Fruit fly (Drosophila melanogaster) whole organism: ENCODE results near the gene Thor.

Experiments used
- CG8478 ChIP-seq: fragments of >200 bp; optimal IDR thresholded peaks from 2 replicates; lab custom pipeline; 2018; ENCODE audit warnings: inconsistent platforms
- Dll ChIP-seq: fragments of >200 bp; optimal IDR thresholded peaks from 2 replicates; lab custom pipeline; 2017
- EcR ChIP-seq, 2 experiments: fragments of >200 bp; optimal IDR thresholded peaks; 2 replicates each; lab custom pipeline; 2017; ENCODE audit warnings: missing biosample characterization in 2 of 2, missing genetic modification characterization in 2 of 2, missing genetic modification reagents in 2 of 2
- pan ChIP-seq: fragments of >200 bp; optimal IDR thresholded peaks from 2 replicates; lab custom pipeline; 2017
- psq ChIP-seq: fragments of >200 bp; optimal IDR thresholded peaks from 2 replicates; lab custom pipeline; 2017
- usp ChIP-seq: fragments of >200 bp; optimal IDR thresholded peaks from 2 replicates; lab custom pipeline; 2017; ENCODE audit warnings: missing biosample characterization, missing genetic modification characterization, mixed read lengths

The Thor gene

dm6 chr2L:3478034-3478880, at the start of gene Thor:
Gene Thor, plus strand, starts transcription at chr2L:3478434.
- TF ChIP-seq EcR (GFP tag; optimal IDR thresholded peaks at IDR 0.05; lab: Kevin White, UChicago) (no peak), Dll (peak; percentile 75)

dm6 chr2L:3435086-3435485, 43.1 kb upstream of the Thor start:
- TF ChIP-seq CG8478 (no peak), EcR (GFP tag; optimal IDR thresholded peaks at IDR 0.05; lab: Kevin White, UChicago) (no peak), usp (no peak), psq (lab: Kevin White, UChicago) (no peak), pan (lab: Kevin White, UChicago) (no peak), Dll (no peak)

dm6 chr2L:3436347-3436746, 41.9 kb upstream of the Thor start:
- TF ChIP-seq psq (lab: Kevin White, UChicago) (no peak), pan (lab: Kevin White, UChicago) (no peak), EcR (GFP tag; optimal IDR thresholded peaks at IDR 0.05; lab: Kevin White, UChicago) (no peak), CG8478 (no peak), usp (no peak), Dll (no peak)

- TF ChIP-seq usp (no peak), psq (lab: Kevin White, UChicago) (no peak), CG8478 (no peak), pan (lab: Kevin White, UChicago) (no peak), EcR (GFP tag; optimal IDR thresholded peaks at IDR 0.05; lab: Kevin White, UChicago) (no peak), Dll (no peak)
These were observed 41.2 kb upstream of the Thor start for dm6 chr2L:3437068-3437467.

dm6 chr2L:3438078-3438477, 40.2 kb upstream of the Thor start:
- TF ChIP-seq pan (lab: Kevin White, UChicago) (no peak), usp (no peak), EcR (GFP tag; optimal IDR thresholded peaks at IDR 0.05; lab: Kevin White, UChicago) (no peak)

- TF ChIP-seq psq (lab: Kevin White, UChicago) = no peak
- TF ChIP-seq usp = no peak
- TF ChIP-seq Dll = no peak
These were observed 38.7 kb upstream of the Thor start for dm6 chr2L:3439502-3439901.

dm6 chr2L:3440322-3440721, 37.9 kb upstream of the Thor start:
- TF ChIP-seq Dll = no peak
- no peak for TF ChIP-seq CG8478
- TF ChIP-seq psq (lab: Kevin White, UChicago) = no peak
- TF ChIP-seq EcR (GFP tag; optimal IDR thresholded peaks at IDR 0.05; lab: Kevin White, UChicago) = no peak
- TF ChIP-seq pan (lab: Kevin White, UChicago) = no peak
- no peak for TF ChIP-seq usp

dm6 chr2L:3441158-3441557, 37.1 kb upstream of the Thor start:
- no peak for TF ChIP-seq CG8478
- no peak for TF ChIP-seq Dll
- TF ChIP-seq psq (lab: Kevin White, UChicago) = no peak
- no peak for TF ChIP-seq EcR (GFP tag; optimal IDR thresholded peaks at IDR 0.05; lab: Kevin White, UChicago)
- no peak for TF ChIP-seq usp
- TF ChIP-seq pan (lab: Kevin White, UChicago) = no peak

- TF ChIP-seq pan (lab: Kevin White, UChicago) = no peak
- no peak for TF ChIP-seq EcR (GFP tag; optimal IDR thresholded peaks at IDR 0.05; lab: Kevin White, UChicago)
- TF ChIP-seq Dll = no peak
- no peak for TF ChIP-seq usp
- TF ChIP-seq psq (lab: Kevin White, UChicago) = no peak
- no peak for TF ChIP-seq CG8478
These were observed 36.6 kb upstream of the Thor start for dm6 chr2L:3441673-3442072.

- TF ChIP-seq Dll = no peak
- TF ChIP-seq usp = no peak
- no peak for TF ChIP-seq EcR (GFP tag; optimal IDR thresholded peaks at IDR 0.05; lab: Kevin White, UChicago)
- TF ChIP-seq psq (lab: Kevin White, UChicago) = no peak
- no peak for TF ChIP-seq CG8478
- TF ChIP-seq pan (lab: Kevin White, UChicago) = no peak
These were observed 33.4 kb upstream of the Thor start for dm6 chr2L:3444789-3445188.

dm6 chr2L:3445655-3446054, 32.6 kb upstream of the Thor start, which contains the start of gene CG2772:
Gene CG2772, plus strand, starts transcription at chr2L:3445992.
- TF ChIP-seq Dll (no peak), CG8478 (no peak), pan (lab: Kevin White, UChicago) (no peak), psq (lab: Kevin White, UChicago) (no peak)

- no peak for TF ChIP-seq Dll
These were observed 28.5 kb upstream of the Thor start, which contains the start of gene Snx1 for dm6 chr2L:3449555-3450320. Gene Snx1, plus strand, starts transcription at chr2L:3449683.

dm6 chr2L:3452286-3452685, 25.9 kb upstream of the Thor start, which contains the start of gene CG12795:
Gene CG12795, plus strand, starts transcription at chr2L:3452466.
- TF ChIP-seq Dll (no peak), usp (no peak)
